Fruit fly (Drosophila melanogaster) whole organism, prepupa: ENCODE results near the gene ct.
A peak's percentile ranks its signal among the peaks of the same experiment; 100 is the strongest.

Source experiments
- CG10669 ChIP-seq: fragments of 200-800 bp; sonication (Bioruptor generic); optimal IDR thresholded peaks from 3 replicates; lab custom pipeline; 2018; ENCODE audit warnings: missing biosample characterization, mild to moderate bottlenecking, missing genetic modification characterization, moderate library complexity
- CG11294 ChIP-seq: fragments of 200-800 bp; sonication (Bioruptor generic); IDR thresholded peaks from 2 replicates; pipeline ENCODE4 v1.3.6; 2022; ENCODE audit warnings: missing biosample characterization, missing genetic modification characterization
- CG1621 ChIP-seq: fragments of 200-800 bp; sonication (Bioruptor generic); optimal IDR thresholded peaks from 3 replicates; lab custom pipeline; 2018; ENCODE audit warnings: missing biosample characterization, mild to moderate bottlenecking, missing genetic modification characterization
- CG16779 ChIP-seq: fragments of 200-800 bp; sonication (Bioruptor generic); optimal IDR thresholded peaks from 3 replicates; lab custom pipeline; 2017; ENCODE audit warnings: missing biosample characterization, mild to moderate bottlenecking, missing genetic modification characterization
- CG32006 ChIP-seq: fragments of 200-800 bp; sonication (Bioruptor generic); optimal IDR thresholded peaks from 3 replicates; lab custom pipeline; 2017; ENCODE audit warnings: missing biosample characterization, mild to moderate bottlenecking, missing genetic modification characterization
- CG4318 ChIP-seq: fragments of 200-800 bp; sonication (Bioruptor generic); optimal IDR thresholded peaks from 3 replicates; lab custom pipeline; 2017; ENCODE audit warnings: missing biosample characterization, mild to moderate bottlenecking, missing genetic modification characterization
- CG8119 ChIP-seq: fragments of 200-800 bp; sonication (Bioruptor generic); IDR thresholded peaks from 3 replicates; pipeline ENCODE4 v1.3.6; 2022; ENCODE audit warnings: missing biosample characterization, missing genetic modification characterization
- CG8319 ChIP-seq: fragments of 200-800 bp; sonication (Bioruptor generic); optimal IDR thresholded peaks from 3 replicates; lab custom pipeline; 2016; ENCODE audit warnings: missing biosample characterization, missing genetic modification characterization
- CG9139 ChIP-seq: fragments of 200-800 bp; sonication (Bioruptor generic); optimal IDR thresholded peaks from 3 replicates; lab custom pipeline; 2017; ENCODE audit warnings: missing biosample characterization, mild to moderate bottlenecking, missing genetic modification characterization
- Met ChIP-seq: fragments of 200-800 bp; sonication (Bioruptor generic); optimal IDR thresholded peaks from 3 replicates; lab custom pipeline; 2016; ENCODE audit warnings: missing biosample characterization, missing genetic modification characterization
- OdsH ChIP-seq: fragments of 200-800 bp; sonication (Bioruptor generic); optimal IDR thresholded peaks from 3 replicates; lab custom pipeline; 2016; ENCODE audit warnings: missing biosample characterization, missing genetic modification characterization
- dsx ChIP-seq: fragments of 200-800 bp; optimal IDR thresholded peaks from 3 replicates; lab custom pipeline; 2019; ENCODE audit warnings: missing biosample characterization, mild to moderate bottlenecking, missing genetic modification characterization, moderate library complexity; ENCODE audit not compliant: poor library complexity, severe bottlenecking
- net ChIP-seq: fragments of 200-800 bp; sonication (Bioruptor generic); optimal IDR thresholded peaks from 3 replicates; lab custom pipeline; 2016; ENCODE audit warnings: missing biosample characterization, missing genetic modification characterization

DNA sequence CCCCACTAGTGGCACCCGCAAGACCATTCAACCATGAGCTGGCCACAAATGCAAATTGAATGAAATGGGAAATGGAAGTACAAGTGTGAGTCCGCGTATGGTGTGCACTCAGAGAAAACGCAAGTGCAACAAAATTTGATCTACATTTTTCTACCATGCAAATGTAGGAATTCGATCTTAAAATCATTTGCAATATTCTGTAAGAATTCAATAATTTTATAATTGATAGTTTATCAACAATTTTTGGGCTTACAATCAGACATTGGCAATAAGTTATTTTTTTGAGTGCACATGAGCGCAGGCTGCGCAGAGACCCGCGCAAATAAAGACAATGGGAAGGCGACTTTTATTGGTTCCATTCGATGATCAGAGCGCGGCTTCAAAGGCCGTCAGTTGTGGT lies 37.0 kb upstream of the ct start:
- TF ChIP-seq CG8319 (GFP tag; lab: Kevin White, UChicago) (peak; percentile 36), CG4318 (GFP tag; lab: Kevin White, UChicago) (no peak), CG11294 (GFP tag; lab: Robert Waterston, UW) (no peak), CG10669 (peak; percentile 56), net (GFP tag; lab: Kevin White, UChicago) (peak; percentile 25), CG8119 (peak; percentile 49; the same call in 2 of the 3 replicates), CG32006 (GFP tag; lab: Kevin White, UChicago) (peak; percentile 49), OdsH (GFP tag; lab: Kevin White, UChicago) (peak; percentile 43), Met (peak; percentile 57), CG16779 (tag; lab: Kevin White, UChicago) (no peak), CG9139 (GFP tag; lab: Kevin White, UChicago) (peak; percentile 31), CG1621 (tag; lab: Kevin White, UChicago) (peak; percentile 37), dsx (GFP tag; lab: Kevin White, UChicago) (peak; percentile 29)
